Worm (Caenorhabditis elegans): ENCODE results near the gene ZK757.10.

ce11 chrIII:9926650-9927049 lies 49.6 kb downstream of the ZK757.10 start, which contains the start of gene ttr-3:
- TF ChIP-seq ama-1 (optimal IDR thresholded peaks at IDR 0.05) (no peak), tbx-11 (GFP tag; IDR thresholded peaks at IDR 0.05) (no peak), scrt-1 (GFP tag; IDR thresholded peaks at IDR 0.05) (no peak), sea-1 (GFP tag; conservative IDR thresholded peaks at IDR 0.05) (no peak), tra-4 (tag; optimal IDR thresholded peaks at IDR 0.05) (no peak), flt-1 (GFP tag; IDR thresholded peaks at IDR 0.05) (no peak), pes-1 (GFP tag; IDR thresholded peaks at IDR 0.05) (no peak), hnd-1 (tag; optimal IDR thresholded peaks at IDR 0.05) (no peak), tbx-37 (GFP tag; conservative IDR thresholded peaks at IDR 0.05) (no peak), hmbx-1 (tag; optimal IDR thresholded peaks at IDR 0.05) (no peak), aly-1 (tag; optimal IDR thresholded peaks at IDR 0.05) (no peak), ceh-36 (tag; optimal IDR thresholded peaks at IDR 0.05) (no peak), ets-7 (tag; optimal IDR thresholded peaks at IDR 0.05) (no peak)
